Fruit fly (Drosophila melanogaster): ENCODE data around the gene numb.

Gene numb

dm6 chr2L:9497285-9497660 lies 60.0 kb downstream of the numb start:
- TF ChIP-seq CG9705 (GFP tag; optimal IDR thresholded peaks at IDR 0.05), result no peak
- peak; percentile 42 for TF ChIP-seq psq (GFP tag; optimal IDR thresholded peaks at IDR 0.05)
- no peak for TF ChIP-seq CrebA (GFP tag; optimal IDR thresholded peaks at IDR 0.05; ENCODE audit: borderline replicate concordance)
- no peak for TF ChIP-seq Rel (GFP tag; optimal IDR thresholded peaks at IDR 0.05)
- peak; percentile 25 for TF ChIP-seq Rel (tag; optimal IDR thresholded peaks at IDR 0.05)

dm6 chr2L:9498185-9498984 lies 61.1 kb downstream of the numb start:
- TF ChIP-seq Myc (optimal IDR thresholded peaks at IDR 0.05) (no peak), tai (GFP tag; optimal IDR thresholded peaks at IDR 0.05) (no peak), jim (GFP tag; optimal IDR thresholded peaks at IDR 0.05) (no peak), sv (GFP tag; optimal IDR thresholded peaks at IDR 0.05) (peak; percentile 4), h (GFP tag; optimal IDR thresholded peaks at IDR 0.05) (peak; percentile 24), Jra (GFP tag; optimal IDR thresholded peaks at IDR 0.05) (no peak), pan (optimal IDR thresholded peaks at IDR 0.05) (no peak), ey (GFP tag; optimal IDR thresholded peaks at IDR 0.05) (peak; percentile 53), Sp1 (GFP tag; optimal IDR thresholded peaks at IDR 0.05) (no peak), OdsH (GFP tag; optimal IDR thresholded peaks at IDR 0.05) (peak; percentile 41), Vsx2 (GFP tag; optimal IDR thresholded peaks at IDR 0.05; ENCODE audit: partially characterized antibody) (no peak), foxo (GFP tag; optimal IDR thresholded peaks at IDR 0.05) (no peak), woc (GFP tag; optimal IDR thresholded peaks at IDR 0.05) (peak; percentile 23), lola (GFP tag; optimal IDR thresholded peaks at IDR 0.05) (no peak), dsf (GFP tag; optimal IDR thresholded peaks at IDR 0.05; ENCODE audit: borderline replicate concordance) (no peak), Hr83 (GFP tag; optimal IDR thresholded peaks at IDR 0.05; ENCODE audit: poor library complexity, severe bottlenecking) (no peak), br (GFP tag; optimal IDR thresholded peaks at IDR 0.05) (peak; percentile 23), Dif (GFP tag; optimal IDR thresholded peaks at IDR 0.05; ENCODE audit: partially characterized antibody) (no peak), Rel (GFP tag; optimal IDR thresholded peaks at IDR 0.05) (no peak), Rel (tag; optimal IDR thresholded peaks at IDR 0.05) (no peak), CG9705 (GFP tag; optimal IDR thresholded peaks at IDR 0.05) (no peak), dl (GFP tag; optimal IDR thresholded peaks at IDR 0.05; ENCODE audit: insufficient read depth in 1 of 2, partially characterized antibody in 2 of 2) (no peak), CrebA (GFP tag; optimal IDR thresholded peaks at IDR 0.05; ENCODE audit: borderline replicate concordance) (peak; percentile 78), rgr (GFP tag; optimal IDR thresholded peaks at IDR 0.05) (peak; percentile 39), Hnf4 (GFP tag; optimal IDR thresholded peaks at IDR 0.05) (peak; percentile 19), Abd-B (GFP tag; optimal IDR thresholded peaks at IDR 0.05) (no peak), fru (GFP tag; optimal IDR thresholded peaks at IDR 0.05) (peak; percentile 30), GATAd (GFP tag; optimal IDR thresholded peaks at IDR 0.05) (no peak), CG32264 (GFP tag; optimal IDR thresholded peaks at IDR 0.05) (no peak), psq (GFP tag; optimal IDR thresholded peaks at IDR 0.05) (peak; percentile 3), Hr78 (GFP tag; optimal IDR thresholded peaks at IDR 0.05) (no peak)

- TF ChIP-seq jim (GFP tag; optimal IDR thresholded peaks at IDR 0.05), result no peak
- no peak for TF ChIP-seq Rel (GFP tag; optimal IDR thresholded peaks at IDR 0.05)
- peak; percentile 81 for TF ChIP-seq Rel (tag; optimal IDR thresholded peaks at IDR 0.05)
Measured at dm6 chr2L:9498985-9499249, 61.6 kb downstream of the numb start.

- TF ChIP-seq Myc (optimal IDR thresholded peaks at IDR 0.05) (no peak), lola (GFP tag; optimal IDR thresholded peaks at IDR 0.05) (no peak), Dif (GFP tag; optimal IDR thresholded peaks at IDR 0.05; ENCODE audit: partially characterized antibody) (no peak), N (GFP tag; optimal IDR thresholded peaks at IDR 0.05) (no peak), usp (GFP tag; optimal IDR thresholded peaks at IDR 0.05) (no peak), HLH106 (tag; optimal IDR thresholded peaks at IDR 0.05) (no peak), pan (optimal IDR thresholded peaks at IDR 0.05) (no peak), br (GFP tag; optimal IDR thresholded peaks at IDR 0.05) (no peak), Hr78 (GFP tag; optimal IDR thresholded peaks at IDR 0.05) (no peak), brk (GFP tag; optimal IDR thresholded peaks at IDR 0.05) (no peak), fru (GFP tag; optimal IDR thresholded peaks at IDR 0.05) (no peak)
Measured at dm6 chr2L:9500454-9500853, 63.2 kb downstream of the numb start.
